Worm (Caenorhabditis elegans) whole organism, L3 larva: Measurements from ENCODE around the gene gplb-1.

Source experiments
- ceh-9 ChIP-seq: sonication (generic microtip); optimal IDR thresholded peaks from 2 replicates; lab custom pipeline; 2018; ENCODE audit warnings: missing biosample characterization, missing genetic modification characterization
- elt-1 ChIP-seq: fragments of 150-350 bp; optimal IDR thresholded peaks from 2 replicates; lab custom pipeline; 2014; ENCODE audit warnings: missing biosample characterization, missing genetic modification characterization
- nhr-12 ChIP-seq: fragments of 150-350 bp; optimal IDR thresholded peaks from 2 replicates; lab custom pipeline; 2014; ENCODE audit warnings: missing biosample characterization, missing genetic modification characterization
- nhr-25 ChIP-seq: sonication (generic microtip); optimal IDR thresholded peaks from 2 replicates; lab custom pipeline; 2017; ENCODE audit warnings: missing biosample characterization, missing genetic modification characterization

ce11 chrV:8434400-8434827 is 36.6 kb downstream of the gplb-1 start:
- TF ChIP-seq nhr-12 (tag; lab: Kevin White, UChicago) = no peak
- no peak for TF ChIP-seq ceh-9
- TF ChIP-seq elt-1 (tag; lab: Kevin White, UChicago) = no peak
- TF ChIP-seq nhr-25 (tag; lab: Kevin White, UChicago) = peak; percentile 23
